Worm (Caenorhabditis elegans) whole organism, late embryonic: ENCODE data around the gene fbxb-21.

Source experiments
- C08G9.2 ChIP-seq: sonication (generic microtip); optimal IDR thresholded peaks from 2 replicates; lab custom pipeline; 2016; ENCODE audit warnings: mild to moderate bottlenecking, missing genetic modification characterization, moderate library complexity, missing compliant biosample characterization
- C38D4.7 ChIP-seq: fragments of 200-800 bp; sonication (Bioruptor generic); optimal IDR thresholded peaks from 2 replicates; lab custom pipeline; 2018; ENCODE audit warnings: mild to moderate bottlenecking, missing genetic modification characterization, moderate library complexity, missing compliant biosample characterization
- K02D7.2 ChIP-seq: sonication (generic microtip); optimal IDR thresholded peaks from 2 replicates; lab custom pipeline; 2017; ENCODE audit warnings: mild to moderate bottlenecking, missing genetic modification characterization, missing compliant biosample characterization
- ceh-2 ChIP-seq: sonication (generic microtip); optimal IDR thresholded peaks from 2 replicates; lab custom pipeline; 2016; ENCODE audit warnings: missing genotype, missing genetic modification characterization, missing compliant biosample characterization
- ceh-34 ChIP-seq: sonication (generic microtip); optimal IDR thresholded peaks from 2 replicates; lab custom pipeline; 2016; ENCODE audit warnings: mild to moderate bottlenecking, missing genetic modification characterization, missing compliant biosample characterization
- ceh-45 ChIP-seq: fragments of 200-800 bp; sonication (Bioruptor generic); IDR thresholded peaks from 2 replicates; pipeline ENCODE4 v1.3.6; 2022; ENCODE audit warnings: missing genetic modification reagents, missing genetic modification characterization, missing compliant biosample characterization
- ceh-48 ChIP-seq: sonication (generic microtip); optimal IDR thresholded peaks from 2 replicates; lab custom pipeline; 2016; ENCODE audit warnings: missing genetic modification characterization, inconsistent platforms, missing compliant biosample characterization
- ceh-9 ChIP-seq: sonication (generic microtip); optimal IDR thresholded peaks from 2 replicates; lab custom pipeline; 2016; ENCODE audit warnings: mild to moderate bottlenecking, missing genetic modification characterization, inconsistent platforms, missing compliant biosample characterization
- fax-1 ChIP-seq: sonication (generic microtip); optimal IDR thresholded peaks from 2 replicates; lab custom pipeline; 2016; ENCODE audit warnings: missing genotype, missing genetic modification characterization, missing compliant biosample characterization
- gmeb-2 ChIP-seq: sonication (generic microtip); optimal IDR thresholded peaks from 2 replicates; lab custom pipeline; 2016; ENCODE audit warnings: missing genetic modification characterization, inconsistent platforms, missing compliant biosample characterization
- hlh-15 ChIP-seq: sonication (generic microtip); optimal IDR thresholded peaks from 2 replicates; lab custom pipeline; 2016; ENCODE audit warnings: missing genetic modification characterization, missing compliant biosample characterization
- hlh-30 ChIP-seq: sonication (generic microtip); optimal IDR thresholded peaks from 2 replicates; lab custom pipeline; 2017; ENCODE audit warnings: antibody characterized with exemption, missing genetic modification characterization, missing compliant biosample characterization; ENCODE audit not compliant: insufficient read depth
- hlh-8 ChIP-seq: sonication (generic microtip); optimal IDR thresholded peaks from 2 replicates; lab custom pipeline; 2016; ENCODE audit warnings: missing genotype, missing genetic modification characterization, missing compliant biosample characterization
- pag-3 ChIP-seq: sonication (generic microtip); optimal IDR thresholded peaks from 2 replicates; lab custom pipeline; 2016; ENCODE audit warnings: missing compliant biosample characterization, missing genetic modification characterization, borderline replicate concordance
- pat-9 ChIP-seq: fragments of 200-800 bp; sonication (Bioruptor generic); optimal IDR thresholded peaks from 2 replicates; lab custom pipeline; 2018; ENCODE audit warnings: mild to moderate bottlenecking, missing genetic modification characterization, moderate library complexity, missing compliant biosample characterization
- pax-1 ChIP-seq: fragments of 150-350 bp; optimal IDR thresholded peaks from 2 replicates; lab custom pipeline; 2014; ENCODE audit warnings: missing biosample characterization, missing genetic modification characterization
- sox-4 ChIP-seq: sonication (generic microtip); optimal IDR thresholded peaks from 2 replicates; lab custom pipeline; 2017; ENCODE audit warnings: mild to moderate bottlenecking, missing genetic modification characterization, inconsistent platforms, missing compliant biosample characterization
- ztf-16 ChIP-seq: sonication (generic microtip); optimal IDR thresholded peaks from 2 replicates; lab custom pipeline; 2017; ENCODE audit warnings: missing genetic modification characterization, missing compliant biosample characterization

The fbxb-21 gene

DNA sequence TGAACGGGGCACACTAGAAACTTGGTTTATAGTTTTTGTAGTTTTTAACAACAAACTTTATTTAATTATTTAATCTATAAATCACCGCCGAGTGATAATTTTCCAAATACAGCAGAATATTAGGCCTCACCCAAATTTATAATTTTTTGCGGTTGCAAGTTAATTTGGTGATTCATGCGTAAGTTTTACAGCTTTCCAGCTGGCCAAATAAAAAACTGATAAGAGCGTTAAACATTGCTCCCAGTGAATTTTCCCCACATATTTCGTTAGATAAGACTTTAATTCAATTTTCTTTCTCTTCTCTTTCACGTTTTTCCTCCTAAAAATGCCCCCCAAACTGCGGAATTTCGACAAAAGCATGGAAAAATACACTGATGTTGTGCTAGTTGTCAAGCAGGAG lies 47.2 kb downstream of the fbxb-21 start, which contains the start of gene bath-47:
TSS of gene bath-47 (plus strand) at position 305 of the 400 bp plus-strand sequence.
- no peak for TF ChIP-seq gmeb-2 (tag; lab: Kevin White, UChicago)

DNA sequence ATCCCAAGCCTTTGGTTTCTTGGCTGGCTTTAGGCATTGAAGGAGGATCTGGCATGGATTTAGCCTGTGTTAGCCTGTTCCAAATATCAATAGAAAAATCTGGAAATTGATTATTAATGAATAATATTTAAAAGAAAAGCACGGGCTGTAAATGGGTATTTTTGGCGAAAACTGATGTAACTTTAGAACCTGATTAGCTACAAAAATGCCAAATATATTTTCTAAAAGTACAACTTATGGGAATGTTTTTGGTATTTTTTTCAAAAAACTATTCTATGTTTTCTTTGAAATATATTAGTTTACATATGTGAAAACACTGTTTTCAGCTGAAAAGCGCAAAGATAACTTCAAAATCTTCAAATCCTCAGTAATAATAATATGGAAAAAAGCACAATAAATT lies 48.0 kb downstream of the fbxb-21 start, which contains the start of gene bath-26:
TSS of gene bath-26 (minus strand) at position 101 of the 400 bp plus-strand sequence.
- no peak for TF ChIP-seq C08G9.2 (tag; lab: Kevin White, UChicago)
- no peak for TF ChIP-seq fax-1 (tag; lab: Kevin White, UChicago)
- TF ChIP-seq pax-1 (tag; lab: Kevin White, UChicago) = no peak
- TF ChIP-seq K02D7.2 (tag; lab: Kevin White, UChicago) = no peak
- no peak for TF ChIP-seq pag-3
- no peak for TF ChIP-seq ceh-45 (GFP tag; lab: Robert Waterston, UW)
- no peak for TF ChIP-seq ztf-16 (tag; lab: Kevin White, UChicago)
- no peak for TF ChIP-seq pat-9 (tag; lab: Kevin White, UChicago)
- no peak for TF ChIP-seq ceh-34 (tag; lab: Kevin White, UChicago)
- TF ChIP-seq hlh-8 = no peak
- no peak for TF ChIP-seq hlh-15 (tag; lab: Kevin White, UChicago)
- TF ChIP-seq ceh-2 = no peak
- TF ChIP-seq ceh-9 (tag; lab: Kevin White, UChicago) = no peak
- TF ChIP-seq C38D4.7 (GFP tag; lab: Kevin White, UChicago) = no peak
- no peak for TF ChIP-seq sox-4 (tag; lab: Kevin White, UChicago)
- no peak for TF ChIP-seq ceh-48
- TF ChIP-seq hlh-30 (tag; lab: Kevin White, UChicago) = no peak
